Worm (Caenorhabditis elegans) whole organism, L2 larva: ENCODE results near the gene spn-4.
A peak's percentile ranks its signal among the peaks of the same experiment; 100 is the strongest.

ENCODE experiments used
- C34F6.9 ChIP-seq: fragments of 150-350 bp; optimal IDR thresholded peaks from 2 replicates; lab custom pipeline; 2014; ENCODE audit warnings: missing biosample characterization, missing genetic modification characterization
- F13H6.1 ChIP-seq: sonication (generic microtip); optimal IDR thresholded peaks from 2 replicates; lab custom pipeline; 2016; ENCODE audit warnings: missing genetic modification characterization, missing compliant biosample characterization
- Y55F3AM.14 ChIP-seq: fragments of 200-800 bp; sonication (Bioruptor generic); optimal IDR thresholded peaks from 2 replicates; lab custom pipeline; 2018; ENCODE audit warnings: mild to moderate bottlenecking, missing genetic modification characterization, missing compliant biosample characterization
- alr-1 ChIP-seq: fragments of 150-350 bp; optimal IDR thresholded peaks from 2 replicates; lab custom pipeline; 2014; ENCODE audit warnings: missing biosample characterization, missing genetic modification characterization
- aly-2 ChIP-seq: fragments of 150-350 bp; optimal IDR thresholded peaks from 2 replicates; lab custom pipeline; 2014; ENCODE audit warnings: missing biosample characterization, missing genetic modification characterization
- ama-1 ChIP-seq: fragments of 150-350 bp; optimal IDR thresholded peaks from 2 replicates; lab custom pipeline; 2018; ENCODE audit warnings: inconsistent platforms
- blmp-1 ChIP-seq: sonication (generic microtip); optimal IDR thresholded peaks from 2 replicates; lab custom pipeline; 2017; ENCODE audit warnings: missing genetic modification characterization, mild to moderate bottlenecking, missing compliant biosample characterization, antibody characterized with exemption, moderate library complexity; ENCODE audit not compliant: insufficient read depth
- ceh-82 ChIP-seq: fragments of 150-350 bp; optimal IDR thresholded peaks from 2 replicates; lab custom pipeline; 2014; ENCODE audit warnings: missing biosample characterization, missing genetic modification characterization
- crh-2 ChIP-seq: sonication (generic microtip); optimal IDR thresholded peaks from 2 replicates; lab custom pipeline; 2017; ENCODE audit warnings: missing biosample characterization, missing genetic modification characterization
- egl-27 ChIP-seq: sonication (generic microtip); optimal IDR thresholded peaks from 3 replicates; lab custom pipeline; 2017; ENCODE audit warnings: missing biosample characterization, missing genetic modification reagents, missing genetic modification characterization
- elt-1 ChIP-seq: fragments of 150-350 bp; optimal IDR thresholded peaks from 2 replicates; lab custom pipeline; 2014; ENCODE audit warnings: missing biosample characterization, missing genetic modification characterization
- elt-3 ChIP-seq: sonication (generic microtip); optimal IDR thresholded peaks from 2 replicates; lab custom pipeline; 2017; ENCODE audit warnings: missing biosample characterization, missing genetic modification characterization
- fos-1 ChIP-seq: fragments of 150-350 bp; optimal IDR thresholded peaks from 2 replicates; lab custom pipeline; 2014; ENCODE audit warnings: missing biosample characterization, missing genetic modification characterization
- gmeb-1 ChIP-seq: fragments of 150-350 bp; optimal IDR thresholded peaks from 2 replicates; lab custom pipeline; 2014; ENCODE audit warnings: missing biosample characterization, missing genetic modification characterization
- lin-11 ChIP-seq: fragments of 150-350 bp; sonication (generic microtip); optimal IDR thresholded peaks from 2 replicates; lab custom pipeline; 2014; ENCODE audit warnings: missing biosample characterization, missing genetic modification characterization, inconsistent platforms, mixed read lengths
- lin-13 ChIP-seq: fragments of 150-350 bp; optimal IDR thresholded peaks from 2 replicates; lab custom pipeline; 2014; ENCODE audit warnings: missing biosample characterization, missing genetic modification reagents, missing genetic modification characterization
- lin-39 ChIP-seq: fragments of 150-350 bp; optimal IDR thresholded peaks from 2 replicates; lab custom pipeline; 2014; ENCODE audit warnings: missing biosample characterization, missing genetic modification reagents, missing genetic modification characterization
- lsy-2 ChIP-seq, 2 experiments: fragments of 150-350 bp in 1 of 2; sonication (generic microtip) in 1 of 2; optimal IDR thresholded peaks; 2 replicates each; lab custom pipeline; 2014 to 2017; ENCODE audit warnings: missing biosample characterization in 2 of 2, missing genetic modification characterization in 2 of 2
- mab-5 ChIP-seq: fragments of 150-350 bp; optimal IDR thresholded peaks from 2 replicates; lab custom pipeline; 2014; ENCODE audit warnings: missing biosample characterization, missing genetic modification characterization
- mbf-1 ChIP-seq: sonication (generic microtip); optimal IDR thresholded peaks from 2 replicates; lab custom pipeline; 2017; ENCODE audit warnings: missing biosample characterization, missing genetic modification characterization
- mdl-1 ChIP-seq, 2 experiments: fragments of 150-350 bp in 1 of 2; sonication (generic microtip) in 1 of 2; optimal IDR thresholded peaks; 2 replicates each; lab custom pipeline; 2017; ENCODE audit warnings: missing biosample characterization in 2 of 2, missing genetic modification characterization in 2 of 2
- nhr-10 ChIP-seq: sonication (generic microtip); optimal IDR thresholded peaks from 2 replicates; lab custom pipeline; 2017; ENCODE audit warnings: missing biosample characterization, missing genetic modification characterization
- nhr-11 ChIP-seq: fragments of 150-350 bp; optimal IDR thresholded peaks from 2 replicates; lab custom pipeline; 2014; ENCODE audit warnings: missing biosample characterization, missing genetic modification characterization
- nhr-12 ChIP-seq: fragments of 150-350 bp; optimal IDR thresholded peaks from 2 replicates; lab custom pipeline; 2014; ENCODE audit warnings: missing biosample characterization, missing genetic modification characterization
- nhr-129 ChIP-seq: fragments of 150-350 bp; optimal IDR thresholded peaks from 2 replicates; lab custom pipeline; 2014; ENCODE audit warnings: missing biosample characterization, missing genetic modification characterization
- nhr-237 ChIP-seq: fragments of 150-350 bp; optimal IDR thresholded peaks from 2 replicates; lab custom pipeline; 2014; ENCODE audit warnings: missing biosample characterization, missing genetic modification characterization
- nhr-25 ChIP-seq: fragments of 150-350 bp; sonication (generic microtip); optimal IDR thresholded peaks from 3 replicates; lab custom pipeline; 2014; ENCODE audit warnings: missing biosample characterization, missing genetic modification characterization
- nhr-6 ChIP-seq: fragments of 150-350 bp; optimal IDR thresholded peaks from 2 replicates; lab custom pipeline; 2014; ENCODE audit warnings: missing biosample characterization, missing genetic modification characterization
- peb-1 ChIP-seq: fragments of 150-350 bp; optimal IDR thresholded peaks from 2 replicates; lab custom pipeline; 2014; ENCODE audit warnings: missing biosample characterization, missing genetic modification characterization
- sem-4 ChIP-seq: fragments of 150-350 bp; optimal IDR thresholded peaks from 2 replicates; lab custom pipeline; 2014; ENCODE audit warnings: missing biosample characterization, missing genetic modification reagents, missing genetic modification characterization
- sma-3 ChIP-seq: sonication (generic microtip); optimal IDR thresholded peaks from 2 replicates; lab custom pipeline; 2016; ENCODE audit warnings: missing genetic modification reagents, missing genetic modification characterization, missing compliant biosample characterization
- sma-9 ChIP-seq, 2 experiments: fragments of 150-350 bp in 1 of 2; sonication (generic microtip) in 1 of 2; optimal IDR thresholded peaks; 2 replicates each; lab custom pipeline; 2014 to 2016; ENCODE audit warnings: missing genetic modification characterization in 2 of 2, mild to moderate bottlenecking in 1 of 2, missing biosample characterization in 1 of 2, missing compliant biosample characterization in 1 of 2, missing genetic modification reagents in 1 of 2, moderate library complexity in 1 of 2
- unc-55 ChIP-seq: fragments of 150-350 bp; sonication (generic microtip); optimal IDR thresholded peaks from 3 replicates; lab custom pipeline; 2014; ENCODE audit warnings: missing biosample characterization, missing genetic modification reagents, missing genetic modification characterization
- unc-62 ChIP-seq: fragments of 150-350 bp; optimal IDR thresholded peaks from 2 replicates; lab custom pipeline; 2014; ENCODE audit warnings: missing biosample characterization, missing genetic modification reagents, missing genetic modification characterization
- ztf-1 ChIP-seq: fragments of 200-800 bp; sonication (Bioruptor generic); conservative IDR thresholded peaks from 2 replicates; pipeline ENCODE4 v1.3.6; 2022; ENCODE audit warnings: missing genetic modification characterization, missing compliant biosample characterization
- ztf-4 ChIP-seq: fragments of 150-350 bp; optimal IDR thresholded peaks from 2 replicates; lab custom pipeline; 2014; ENCODE audit warnings: missing biosample characterization, missing genetic modification characterization

The spn-4 gene

DNA sequence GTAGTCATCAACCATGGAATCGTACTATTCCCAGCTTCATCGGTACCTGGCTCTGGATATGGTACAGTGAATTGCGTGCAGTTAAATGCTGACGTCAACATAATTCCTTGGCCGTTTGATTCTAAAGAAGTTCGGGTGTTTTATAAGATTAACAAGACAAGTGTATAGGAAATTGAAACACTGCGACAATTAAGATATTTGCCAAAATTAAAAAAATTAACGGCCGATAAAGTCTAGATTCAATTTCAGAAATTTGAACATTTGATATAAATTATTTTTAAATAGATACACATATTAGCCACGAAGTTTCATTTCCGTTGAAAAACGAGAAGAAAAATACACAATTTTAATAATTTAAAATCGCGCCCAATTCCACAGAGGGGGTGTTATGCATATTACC is 21.6 kb upstream of the spn-4 start, which contains the start of gene dmsr-12:
dmsr-12 (minus strand) TSS at position 101 of the 400 bp plus-strand sequence.
- TF ChIP-seq sma-3 (GFP tag; lab: Kevin White, UChicago) (no peak), nhr-6 (tag; lab: Kevin White, UChicago) (no peak), nhr-12 (tag; lab: Kevin White, UChicago) (no peak), nhr-129 (tag; lab: Kevin White, UChicago) (no peak), mbf-1 (tag; lab: Kevin White, UChicago) (no peak), lsy-2 (tag; optimal IDR thresholded peaks at IDR 0.05; lab: Kevin White, UChicago) (no peak), nhr-25 (tag; lab: Kevin White, UChicago) (no peak), Y55F3AM.14 (GFP tag; lab: Kevin White, UChicago) (no peak), gmeb-1 (tag; lab: Kevin White, UChicago) (no peak), elt-1 (tag; lab: Kevin White, UChicago) (no peak), mdl-1 (tag; optimal IDR thresholded peaks at IDR 0.05; lab: Kevin White, UChicago) (no peak), nhr-237 (tag; lab: Kevin White, UChicago) (no peak), aly-2 (tag; lab: Kevin White, UChicago) (no peak), unc-55 (GFP tag; lab: Kevin White, UChicago) (no peak), lin-11 (no peak), nhr-10 (no peak), nhr-11 (tag; lab: Kevin White, UChicago) (no peak), lin-39 (tag; lab: Kevin White, UChicago) (no peak)

DNA sequence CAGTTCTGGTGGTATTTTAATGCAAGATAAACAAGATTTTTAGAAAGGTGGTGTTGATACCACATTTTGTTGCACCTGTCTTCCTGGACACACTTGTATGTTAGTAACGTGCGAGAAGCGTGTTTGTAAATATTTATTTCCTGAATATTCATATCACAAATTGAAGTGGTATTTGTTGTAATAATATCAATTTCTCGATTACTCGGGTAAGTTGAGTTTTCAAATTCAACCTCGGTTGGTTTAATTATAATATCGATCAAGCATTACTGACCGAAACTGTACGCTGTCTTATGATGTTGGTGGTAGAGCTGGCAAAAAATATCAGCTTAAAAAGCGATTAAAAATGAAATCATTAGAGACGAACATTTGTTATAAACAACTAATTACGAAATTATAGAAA is 19.3 kb upstream of the spn-4 start, which contains the start of gene dmsr-11:
dmsr-11 (minus strand) TSS at position 101 of the 400 bp plus-strand sequence.
- TF ChIP-seq gmeb-1 (tag; lab: Kevin White, UChicago) (no peak), C34F6.9 (no peak), Y55F3AM.14 (GFP tag; lab: Kevin White, UChicago) (no peak), ceh-82 (no peak), egl-27 (tag; lab: Kevin White, UChicago) (no peak), ztf-4 (tag; lab: Kevin White, UChicago) (no peak), elt-3 (tag; lab: Kevin White, UChicago) (no peak), nhr-6 (tag; lab: Kevin White, UChicago) (no peak), lin-13 (no peak)

DNA sequence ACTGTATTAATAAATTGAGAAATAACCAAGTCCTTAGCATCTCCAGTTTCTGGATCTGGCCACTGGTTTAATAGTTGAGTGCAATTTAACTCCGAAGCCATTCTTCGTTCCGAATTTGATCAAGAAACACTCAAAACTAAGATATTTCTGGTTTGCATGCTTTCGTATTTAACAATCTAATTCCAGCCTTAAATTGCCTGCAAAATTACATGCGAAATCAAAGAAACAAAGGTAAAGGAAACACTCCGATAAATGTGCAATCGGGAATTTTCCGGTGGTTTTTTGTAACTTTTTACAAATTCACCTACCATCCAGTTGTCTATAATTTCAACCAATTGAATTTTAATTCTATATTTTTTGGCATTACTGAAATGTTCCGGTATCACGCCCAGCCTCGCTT is 17.1 kb upstream of the spn-4 start, which contains the start of gene dmsr-10:
dmsr-10 (minus strand) TSS at position 101 of the 400 bp plus-strand sequence.
- TF ChIP-seq nhr-237 (tag; lab: Kevin White, UChicago) (no peak), lin-13 (no peak), lin-11 (no peak)

DNA sequence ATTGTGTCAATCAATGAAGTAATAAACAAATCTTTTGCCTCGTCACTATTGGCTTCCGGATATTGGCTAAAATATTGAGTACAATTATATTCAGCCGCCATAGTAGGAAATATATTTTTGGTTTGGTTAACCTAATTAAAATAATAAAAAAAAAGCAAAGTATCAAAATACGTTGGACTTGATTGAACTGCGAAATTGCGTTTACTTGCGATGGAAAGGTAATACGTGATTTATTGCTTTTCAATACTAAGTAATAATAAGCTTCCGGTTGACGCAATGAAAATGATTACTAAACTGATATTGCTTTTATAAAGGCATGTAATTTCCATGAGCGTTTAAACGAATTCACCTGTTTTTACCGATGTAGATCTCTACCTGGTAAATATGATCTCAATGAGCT is 14.9 kb upstream of the spn-4 start, which contains the start of gene dmsr-9:
dmsr-9 (minus strand) TSS at position 101 of the 400 bp plus-strand sequence.
- no peak for TF ChIP-seq blmp-1 (tag; lab: Kevin White, UChicago)

DNA sequence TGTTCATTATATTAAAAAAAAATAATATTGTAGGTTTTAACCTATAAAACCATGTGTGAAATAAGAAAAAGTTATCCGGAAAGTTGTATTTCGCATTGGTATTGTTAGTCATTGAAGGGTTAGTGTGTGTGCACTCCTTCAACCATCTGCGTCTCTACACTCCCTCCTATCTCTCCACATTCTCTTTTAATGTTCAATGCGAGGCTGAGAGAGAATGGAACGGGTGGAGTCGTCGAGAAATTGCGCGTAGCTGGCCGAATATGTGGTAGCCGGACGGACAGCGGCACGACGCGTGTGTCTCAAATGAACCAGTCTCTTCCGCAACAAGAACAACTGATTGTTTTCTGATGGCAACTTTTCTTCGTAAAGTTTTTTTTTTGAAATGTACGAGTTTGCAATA is 12.2 kb upstream of the spn-4 start:
- TF ChIP-seq nhr-6 (tag; lab: Kevin White, UChicago) (no peak), nhr-129 (tag; lab: Kevin White, UChicago) (peak; percentile 41), ama-1 (lab: Kevin White, UChicago) (no peak), alr-1 (tag; lab: Kevin White, UChicago) (no peak), gmeb-1 (tag; lab: Kevin White, UChicago) (no peak), mdl-1 (tag; optimal IDR thresholded peaks at IDR 0.05; lab: Kevin White, UChicago) (peak in 1 of 2 experiments; percentile 41), unc-55 (GFP tag; lab: Kevin White, UChicago) (peak; percentile 65), ztf-1 (no peak), nhr-25 (tag; lab: Kevin White, UChicago) (peak; percentile 41), C34F6.9 (peak; percentile 22), lsy-2 (tag; optimal IDR thresholded peaks at IDR 0.05; lab: Kevin White, UChicago) (peak in 1 of 2 experiments; percentile 50), nhr-237 (tag; lab: Kevin White, UChicago) (no peak), fos-1 (peak; percentile 87), crh-2 (peak; percentile 31), unc-62 (GFP tag; lab: Kevin White, UChicago) (no peak), mab-5 (no peak), egl-27 (tag; lab: Kevin White, UChicago) (no peak), sma-9 (GFP tag; optimal IDR thresholded peaks at IDR 0.05; lab: Kevin White, UChicago) (peak; percentile 56), sma-9 (tag; optimal IDR thresholded peaks at IDR 0.05; lab: Kevin White, UChicago) (no peak), sem-4 (tag; lab: Kevin White, UChicago) (peak; percentile 28), F13H6.1 (peak; percentile 38), aly-2 (tag; lab: Kevin White, UChicago) (no peak), sma-3 (GFP tag; lab: Kevin White, UChicago) (no peak), ztf-4 (tag; lab: Kevin White, UChicago) (no peak), peb-1 (no peak)
- TF ChIP-seq, all 48 proteins: peak for 11
